Worm (Caenorhabditis elegans): ENCODE results near the gene rig-6.

- TF ChIP-seq flt-1 (GFP tag; IDR thresholded peaks at IDR 0.05): no peak
- no peak for TF ChIP-seq hmbx-1 (tag; optimal IDR thresholded peaks at IDR 0.05)
- TF ChIP-seq tbx-37 (GFP tag; conservative IDR thresholded peaks at IDR 0.05): peak; percentile 78
- no peak for TF ChIP-seq ceh-36 (tag; optimal IDR thresholded peaks at IDR 0.05)
- no peak for TF ChIP-seq scrt-1 (GFP tag; IDR thresholded peaks at IDR 0.05)
Observed at ce11 chrII:4791272-4791671, 20.6 kb downstream of the rig-6 start, which contains the start of gene F26G1.1.

Measured in whole organism, early embryonic.